Fruit fly (Drosophila melanogaster): Measurements from ENCODE around the gene eIF5B.

eIF5B gene

DNA sequence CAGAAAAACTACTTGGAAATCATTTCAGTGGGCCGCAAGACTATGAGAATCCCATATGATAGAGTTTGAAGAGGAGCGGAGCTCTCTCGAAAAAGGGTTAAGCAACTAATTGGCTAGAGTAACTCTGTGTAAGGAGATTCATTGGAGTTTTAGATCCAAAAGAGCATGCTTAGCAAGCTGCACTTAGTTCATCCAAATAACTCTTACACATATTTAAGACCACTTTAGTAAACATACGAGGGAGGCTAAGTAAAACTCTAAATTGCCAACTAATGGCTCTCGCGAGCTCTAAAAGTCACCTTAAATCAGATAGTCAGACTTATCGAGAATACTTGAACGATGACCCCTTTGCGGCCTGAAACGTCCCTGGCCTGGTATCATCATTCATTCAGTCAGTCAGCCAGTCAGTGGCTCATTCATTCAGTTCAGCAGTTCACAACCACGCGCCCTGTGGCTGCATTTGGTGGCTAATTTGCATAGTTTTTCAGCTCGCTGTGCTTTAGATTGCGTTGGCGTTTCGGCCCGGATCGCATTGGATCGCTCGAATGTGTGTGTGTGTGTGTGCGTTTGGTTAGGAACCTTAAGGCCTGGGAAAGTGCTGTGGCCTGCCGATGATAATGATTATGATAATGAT is 5.7 kb downstream of the eIF5B start (continued):
- TF ChIP-seq CG18011 (GFP tag; optimal IDR thresholded peaks at IDR 0.05) (no peak), D19A (tag; optimal IDR thresholded peaks at IDR 0.05) (no peak), nmo (GFP tag; optimal IDR thresholded peaks at IDR 0.05) (peak; percentile 45), CG11504 (tag; optimal IDR thresholded peaks at IDR 0.05) (peak; percentile 60), dmrt11E (tag; optimal IDR thresholded peaks at IDR 0.05) (no peak), CG6689 (GFP tag; IDR thresholded peaks at IDR 0.05) (peak; percentile 60), ab (GFP tag; optimal IDR thresholded peaks at IDR 0.05) (no peak), CG9437 (GFP tag; optimal IDR thresholded peaks at IDR 0.05) (no peak), Blimp-1 (GFP tag; optimal IDR thresholded peaks at IDR 0.05) (peak; percentile 32), CG9727 (GFP tag; optimal IDR thresholded peaks at IDR 0.05) (no peak)

DNA sequence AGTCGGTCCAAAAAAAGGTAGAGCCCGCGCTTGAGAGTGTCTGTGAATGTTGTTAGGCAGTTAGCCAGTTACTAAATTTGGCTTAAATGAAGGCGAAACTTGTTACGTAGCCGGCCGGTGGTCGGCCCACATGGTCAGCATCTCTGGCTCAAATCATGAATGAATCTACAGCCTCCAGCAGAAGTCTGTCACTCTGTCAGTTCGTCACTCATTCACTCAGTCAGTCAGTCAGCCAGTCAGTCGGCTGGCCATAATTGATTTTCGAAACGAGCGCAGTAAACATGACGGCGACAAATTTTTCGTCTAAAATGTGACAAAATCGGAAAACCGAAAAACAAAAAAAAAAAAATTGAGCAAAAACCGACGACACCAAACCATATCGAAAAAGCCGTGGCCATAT is 6.3 kb downstream of the eIF5B start:
- TF ChIP-seq CG12744 (GFP tag; optimal IDR thresholded peaks at IDR 0.05) (no peak), gfzf (GFP tag; optimal IDR thresholded peaks at IDR 0.05) (no peak), kay (GFP tag; optimal IDR thresholded peaks at IDR 0.05) (no peak), sim (GFP tag; IDR thresholded peaks at IDR 0.05) (no peak), otp (GFP tag; IDR thresholded peaks at IDR 0.05) (no peak; the same call in 2 of the 3 replicates), D19B (GFP tag; optimal IDR thresholded peaks at IDR 0.05) (no peak), abd-A (tag; optimal IDR thresholded peaks at IDR 0.05) (peak; percentile 39), CG9797 (GFP tag; optimal IDR thresholded peaks at IDR 0.05) (no peak), CG8478 (optimal IDR thresholded peaks at IDR 0.05) (no peak), CG11560 (tag; IDR thresholded peaks at IDR 0.05) (no peak), Scr (GFP tag; IDR thresholded peaks at IDR 0.05; ENCODE audit: partially characterized antibody) (no peak), sr (GFP tag; IDR thresholded peaks at IDR 0.05) (0 out of 3 replicates have a peak, but pooled peaks have one; percentile 38), Sry-β (GFP tag; optimal IDR thresholded peaks at IDR 0.05) (no peak), NC2α (GFP tag; optimal IDR thresholded peaks at IDR 0.05) (no peak), pzg (GFP tag; optimal IDR thresholded peaks at IDR 0.05) (no peak), sc (optimal IDR thresholded peaks at IDR 0.05) (no peak), sc (GFP tag; optimal IDR thresholded peaks at IDR 0.05) (no peak), CG6175 (GFP tag; IDR thresholded peaks at IDR 0.05) (no peak), stwl (tag; optimal IDR thresholded peaks at IDR 0.05) (no peak), ind (GFP tag; optimal IDR thresholded peaks at IDR 0.05) (no peak), CG4617 (GFP tag; optimal IDR thresholded peaks at IDR 0.05; ENCODE audit: borderline replicate concordance) (no peak), CG12071 (GFP tag; optimal IDR thresholded peaks at IDR 0.05) (no peak), CG8388 (GFP tag; optimal IDR thresholded peaks at IDR 0.05) (no peak), CG4854 (GFP tag; optimal IDR thresholded peaks at IDR 0.05) (no peak), Sry-δ (GFP tag; optimal IDR thresholded peaks at IDR 0.05) (no peak), sd (tag; optimal IDR thresholded peaks at IDR 0.05) (peak; percentile 50), cg (GFP tag; optimal IDR thresholded peaks at IDR 0.05) (no peak), tx (GFP tag; optimal IDR thresholded peaks at IDR 0.05) (no peak), Hmx (GFP tag; optimal IDR thresholded peaks at IDR 0.05) (no peak), CG14965 (GFP tag; optimal IDR thresholded peaks at IDR 0.05; ENCODE audit: borderline replicate concordance) (no peak), CG31365 (tag; optimal IDR thresholded peaks at IDR 0.05) (no peak), CG4360 (GFP tag; IDR thresholded peaks at IDR 0.05) (no peak), TFAM (GFP tag; optimal IDR thresholded peaks at IDR 0.05) (no peak), CG8281 (tag; optimal IDR thresholded peaks at IDR 0.05) (peak; percentile 96), exex (tag; optimal IDR thresholded peaks at IDR 0.05) (no peak)
